Fruit fly (Drosophila melanogaster) S2 (cell line): Measurements from ENCODE around the gene pdm2.

Source experiments
- CG8478 ChIP-seq: fragments of >200 bp; optimal IDR thresholded peaks from 2 replicates; lab custom pipeline; 2018
- CTCF ChIP-seq, 2 experiments: fragments of >200 bp; optimal IDR thresholded peaks; 2 replicates each; lab custom pipeline; 2018

The pdm2 gene

DNA sequence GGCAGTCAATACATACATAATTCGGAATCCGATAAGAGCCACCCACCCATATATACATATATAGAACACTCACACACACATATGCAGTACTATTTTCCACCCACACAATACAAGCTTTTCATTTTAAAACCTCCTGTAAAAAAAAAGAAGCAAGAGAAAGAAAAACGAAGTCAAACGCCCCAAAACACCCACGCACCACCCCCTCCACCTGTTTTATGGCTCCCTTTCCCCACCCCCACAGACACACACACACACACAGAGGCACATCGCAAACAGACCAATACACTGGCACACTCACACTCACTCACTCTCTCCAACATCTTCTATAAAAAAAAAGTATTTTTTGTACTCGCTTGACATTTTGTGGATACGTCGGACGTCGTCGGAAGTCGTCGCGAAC lies 372 bp downstream of the pdm2 start:
- TF ChIP-seq CTCF (optimal IDR thresholded peaks at IDR 0.05; lab: Kevin White, UChicago): no peak

- TF ChIP-seq CG8478 (lab: Kevin White, UChicago) (no peak), CTCF (optimal IDR thresholded peaks at IDR 0.05; lab: Kevin White, UChicago) (no peak)
Observed at dm6 chr2L:12666002-12666576, 9.1 kb downstream of the pdm2 start.

DNA sequence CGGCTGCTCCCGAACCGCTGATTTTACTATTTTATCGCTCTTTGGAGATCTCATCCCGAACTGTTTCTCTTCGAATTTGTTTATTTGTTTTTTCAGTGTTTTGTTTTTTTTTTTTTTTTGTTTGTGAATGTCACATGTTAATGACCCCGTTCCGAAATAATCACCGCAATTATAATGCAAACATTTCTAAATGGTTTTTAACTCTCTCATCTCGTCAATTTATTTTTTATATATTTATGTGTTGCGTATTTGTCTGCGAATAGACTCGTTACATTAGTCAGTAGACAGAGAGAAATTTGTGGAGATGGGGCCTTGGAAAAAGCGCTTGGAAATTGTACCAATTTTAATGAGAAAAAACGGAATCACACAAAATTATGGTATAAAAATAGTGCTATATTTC lies 12.6 kb downstream of the pdm2 start, which contains the start of gene Nepl7:
Gene Nepl7 (minus strand): TSS at position 101 of the 400 bp plus-strand sequence.
- TF ChIP-seq CG8478 (lab: Kevin White, UChicago) (no peak), CTCF (optimal IDR thresholded peaks at IDR 0.05; lab: Kevin White, UChicago) (no peak)

DNA sequence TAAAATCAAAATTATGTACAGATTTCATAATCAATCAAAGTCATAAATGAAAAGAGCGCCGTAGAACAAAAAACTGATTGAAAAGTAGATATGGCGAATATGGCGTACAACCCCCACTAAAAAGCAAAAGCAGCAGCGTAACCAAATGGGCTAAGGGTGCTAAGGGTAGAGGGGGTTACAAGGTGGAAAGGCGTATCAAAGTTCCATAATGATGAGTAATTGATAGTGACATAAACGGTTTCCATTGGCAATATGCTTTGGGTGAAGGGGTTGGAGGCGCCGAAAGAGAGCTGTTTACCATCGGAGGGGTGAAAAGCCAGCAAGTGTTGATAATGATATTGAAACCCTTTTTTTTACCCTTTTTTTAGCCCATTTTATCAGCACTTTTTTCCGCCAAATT lies 15.3 kb downstream of the pdm2 start:
- no peak for TF ChIP-seq CG8478 (lab: Kevin White, UChicago)

- TF ChIP-seq CG8478 (lab: Kevin White, UChicago): no peak
- TF ChIP-seq CTCF (optimal IDR thresholded peaks at IDR 0.05; lab: Kevin White, UChicago): no peak
Observed at dm6 chr2L:12674365-12674764, 17.4 kb downstream of the pdm2 start.

- TF ChIP-seq CTCF (optimal IDR thresholded peaks at IDR 0.05; lab: Kevin White, UChicago) (no peak), CG8478 (lab: Kevin White, UChicago) (no peak)
Observed at dm6 chr2L:12678286-12678685, 21.3 kb downstream of the pdm2 start.

dm6 chr2L:12679310-12679709 lies 22.3 kb downstream of the pdm2 start:
- TF ChIP-seq CTCF (optimal IDR thresholded peaks at IDR 0.05; lab: Kevin White, UChicago): no peak
- TF ChIP-seq CG8478 (lab: Kevin White, UChicago): no peak

dm6 chr2L:12681603-12682368 lies 24.8 kb downstream of the pdm2 start:
- TF ChIP-seq CG8478 (lab: Kevin White, UChicago) (no peak), CTCF (optimal IDR thresholded peaks at IDR 0.05; lab: Kevin White, UChicago) (no peak)

- TF ChIP-seq CG8478 (lab: Kevin White, UChicago) (no peak), CTCF (optimal IDR thresholded peaks at IDR 0.05; lab: Kevin White, UChicago) (no peak)
Observed at dm6 chr2L:12686811-12687210, 29.8 kb downstream of the pdm2 start.

- TF ChIP-seq CTCF (optimal IDR thresholded peaks at IDR 0.05; lab: Kevin White, UChicago) (no peak), CG8478 (lab: Kevin White, UChicago) (no peak)
Observed at dm6 chr2L:12689281-12689765, 32.4 kb downstream of the pdm2 start.

DNA sequence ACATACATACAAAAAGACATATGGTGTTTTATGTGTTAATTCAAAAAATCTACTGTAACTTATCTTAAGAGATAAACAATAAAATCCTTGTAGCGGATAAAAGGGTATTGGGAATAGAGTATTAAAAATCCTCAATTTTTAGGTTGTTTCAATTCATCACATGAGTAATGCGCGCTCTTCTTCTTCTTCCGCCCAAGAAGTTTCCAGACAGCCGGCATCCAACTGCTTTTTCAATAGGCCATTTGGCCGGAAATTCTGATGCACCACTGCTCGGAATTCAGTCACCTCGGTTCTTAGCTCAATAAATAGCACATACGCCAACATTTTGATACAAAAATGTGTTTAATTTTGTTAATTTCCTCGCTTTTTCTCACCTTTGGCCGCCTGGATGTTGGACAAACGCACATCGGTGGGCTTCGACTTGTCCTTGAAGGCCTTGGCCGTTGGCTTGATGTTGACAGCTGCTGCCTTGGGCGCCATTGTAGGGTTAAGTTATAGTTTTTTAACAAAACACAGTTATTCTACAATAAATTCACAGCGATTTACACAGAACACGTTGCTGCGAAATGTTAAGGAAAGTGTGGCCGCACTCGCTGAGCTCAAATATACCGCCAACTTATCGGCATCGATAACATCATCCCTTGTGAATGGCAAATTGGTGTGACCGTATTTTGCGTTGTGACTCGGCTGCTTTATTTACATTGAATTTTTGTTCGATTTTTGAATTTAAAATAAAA lies 35.5 kb downstream of the pdm2 start, which contains the start of the genes CCT4 and CG6153:
Gene CCT4 (minus strand): TSS at position 592 of the 737 bp plus-strand sequence.
Gene CG6153 (plus strand): TSS at position 651 of the 737 bp plus-strand sequence.
- no peak for TF ChIP-seq CTCF (optimal IDR thresholded peaks at IDR 0.05; lab: Kevin White, UChicago)
- no peak for TF ChIP-seq CG8478 (lab: Kevin White, UChicago)

- no peak for TF ChIP-seq CTCF (optimal IDR thresholded peaks at IDR 0.05; lab: Kevin White, UChicago)
- no peak for TF ChIP-seq CG8478 (lab: Kevin White, UChicago)
Observed at dm6 chr2L:12694823-12695420, 38.0 kb downstream of the pdm2 start, which contains the start of the genes IFT43 and PICK1. Gene IFT43, minus strand, starts transcription at chr2L:12694988. Gene PICK1, plus strand, starts transcription at chr2L:12695033.

DNA sequence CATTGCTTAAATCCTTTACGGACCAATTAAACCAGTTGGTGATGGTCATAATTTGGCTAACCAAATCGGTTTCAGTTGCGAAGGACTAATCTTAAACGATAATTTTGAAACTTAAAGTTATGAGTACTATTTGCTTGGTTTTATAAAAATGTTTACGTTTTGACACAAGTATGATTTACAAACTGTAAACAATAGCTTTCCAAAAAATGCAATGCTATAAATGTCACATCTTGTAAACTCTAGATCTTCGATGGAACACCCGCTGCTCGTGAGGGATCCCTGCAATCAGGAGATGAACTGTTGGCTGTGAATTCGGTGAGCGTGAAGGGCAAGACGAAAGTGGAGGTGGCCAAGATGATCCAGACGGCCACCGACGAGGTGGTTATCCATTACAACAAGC lies 40.3 kb downstream of the pdm2 start, which contains the start of gene CG5781:
Gene CG5781 (minus strand): TSS at position 101 of the 400 bp plus-strand sequence.
- TF ChIP-seq CG8478 (lab: Kevin White, UChicago) (no peak), CTCF (optimal IDR thresholded peaks at IDR 0.05; lab: Kevin White, UChicago) (no peak)

- TF ChIP-seq CTCF (optimal IDR thresholded peaks at IDR 0.05; lab: Kevin White, UChicago) (no peak), CG8478 (lab: Kevin White, UChicago) (no peak)
Observed at dm6 chr2L:12700381-12700963, 43.5 kb downstream of the pdm2 start, which contains the start of gene CG17036. Gene CG17036, minus strand, starts transcription at chr2L:12700746.
